Worm (Caenorhabditis elegans) whole organism, midembryonic: Measurements from ENCODE around the gene Y54F10BM.20.

ENCODE experiments used
- cog-1 ChIP-seq: sonication (generic microtip); optimal IDR thresholded peaks from 2 replicates; lab custom pipeline; 2016; ENCODE audit warnings: missing genetic modification characterization, missing compliant biosample characterization
- flt-1 ChIP-seq: fragments of 200-800 bp; sonication (Bioruptor generic); IDR thresholded peaks from 2 replicates; pipeline ENCODE4 v1.3.6; 2022; ENCODE audit warnings: missing genetic modification characterization, missing compliant biosample characterization

- TF ChIP-seq cog-1 (tag; lab: Kevin White, UChicago) (no peak), flt-1 (GFP tag; lab: Robert Waterston, UW) (no peak)
These were observed 49.2 kb upstream of the Y54F10BM.20 start, which contains the start of gene fbxa-43 for ce11 chrIII:2258863-2259262.
